Worm (Caenorhabditis elegans) whole organism, midembryonic: ENCODE data around the gene Y42G9A.3.

ENCODE experiments used
- cog-1 ChIP-seq: sonication (generic microtip); optimal IDR thresholded peaks from 2 replicates; lab custom pipeline; 2016; ENCODE audit warnings: missing genetic modification characterization, missing compliant biosample characterization
- med-1 ChIP-seq: sonication (generic microtip); optimal IDR thresholded peaks from 2 replicates; lab custom pipeline; 2017; ENCODE audit warnings: missing genetic modification characterization, mild to moderate bottlenecking, missing compliant biosample characterization, antibody characterized with exemption, missing genetic modification reagents; ENCODE audit not compliant: insufficient read depth

ce11 chrIII:6146797-6147196 lies 739 bp downstream of the Y42G9A.3 start:
- TF ChIP-seq cog-1 (tag; lab: Kevin White, UChicago) (no peak), med-1 (no peak)
